Fruit fly (Drosophila melanogaster) whole organism, embryonic: ENCODE data around the gene CG9961.
A peak's percentile ranks its signal among the peaks of the same experiment; 100 is the strongest.

Source experiments
- Ada2b ChIP-seq: fragments of 200-800 bp; sonication (Bioruptor generic); IDR thresholded peaks from 2 replicates; pipeline ENCODE4 v1.3.6; 2022; ENCODE audit warnings: missing biosample characterization, missing genetic modification characterization
- Aef1 ChIP-seq: fragments of 200-800 bp; sonication (Bioruptor generic); IDR thresholded peaks from 3 replicates; pipeline ENCODE4 v1.3.6; 2022; ENCODE audit warnings: missing biosample characterization, missing genetic modification characterization
- Asciz ChIP-seq: fragments of 200-800 bp; sonication (Bioruptor generic); optimal IDR thresholded peaks from 2 replicates; lab custom pipeline; 2017; ENCODE audit warnings: missing biosample characterization, mild to moderate bottlenecking, missing genetic modification characterization, missing genetic modification reagents
- CG10267 ChIP-seq: fragments of 200-800 bp; sonication (Bioruptor generic); optimal IDR thresholded peaks from 2 replicates; lab custom pipeline; 2018; ENCODE audit warnings: missing biosample characterization, mild to moderate bottlenecking, missing genetic modification characterization, moderate library complexity
- CG10462 ChIP-seq: fragments of 200-800 bp; sonication (Bioruptor generic); optimal IDR thresholded peaks from 2 replicates; lab custom pipeline; 2016; ENCODE audit warnings: missing biosample characterization, missing genetic modification characterization
- CG12071 ChIP-seq: fragments of 200-800 bp; sonication (Bioruptor generic); optimal IDR thresholded peaks from 3 replicates; lab custom pipeline; 2018; ENCODE audit warnings: missing biosample characterization, mild to moderate bottlenecking, missing genetic modification characterization
- CG1233 ChIP-seq: fragments of 200-800 bp; sonication (Bioruptor generic); optimal IDR thresholded peaks from 4 replicates; lab custom pipeline; 2018; ENCODE audit warnings: missing biosample characterization, mild to moderate bottlenecking, missing genetic modification characterization
- CG12744 ChIP-seq: fragments of 200-800 bp; sonication (Bioruptor generic); optimal IDR thresholded peaks from 2 replicates; lab custom pipeline; 2016; ENCODE audit warnings: missing biosample characterization, missing genetic modification characterization
- CG13287 ChIP-seq: fragments of 200-800 bp; sonication (Bioruptor generic); IDR thresholded peaks from 2 replicates; pipeline ENCODE4 v1.3.6; 2022; ENCODE audit warnings: missing biosample characterization, missing genetic modification characterization; ENCODE audit not compliant: partially characterized antibody
- CG13775 ChIP-seq: fragments of 200-800 bp; sonication (Bioruptor generic); optimal IDR thresholded peaks from 3 replicates; lab custom pipeline; 2017; ENCODE audit warnings: missing biosample characterization, mild to moderate bottlenecking, missing genetic modification characterization
- CG17359 ChIP-seq: fragments of 200-800 bp; sonication (Bioruptor generic); optimal IDR thresholded peaks from 3 replicates; lab custom pipeline; 2018; ENCODE audit warnings: missing biosample characterization, mild to moderate bottlenecking, missing genetic modification characterization, moderate library complexity
- CG17612 ChIP-seq: fragments of 200-800 bp; sonication (Bioruptor generic); IDR thresholded peaks from 2 replicates; pipeline ENCODE4 v1.3.6; 2022; ENCODE audit warnings: missing biosample characterization, missing genetic modification characterization
- CG17912 ChIP-seq: fragments of 200-800 bp; sonication (Bioruptor generic); optimal IDR thresholded peaks from 2 replicates; lab custom pipeline; 2018; ENCODE audit warnings: missing biosample characterization, mild to moderate bottlenecking, missing genetic modification characterization
- CG4404 ChIP-seq: fragments of 200-800 bp; sonication (Bioruptor generic); IDR thresholded peaks from 2 replicates; pipeline ENCODE4 v1.3.6; 2022; ENCODE audit warnings: missing biosample characterization, missing genetic modification characterization
- CG4854 ChIP-seq: fragments of 200-800 bp; sonication (Bioruptor generic); optimal IDR thresholded peaks from 2 replicates; lab custom pipeline; 2016; ENCODE audit warnings: missing biosample characterization, missing genetic modification characterization, inconsistent platforms
- CG6791 ChIP-seq: fragments of 200-800 bp; sonication (Bioruptor generic); IDR thresholded peaks from 3 replicates; pipeline ENCODE4 v1.3.6; 2022; ENCODE audit warnings: missing biosample characterization, missing genetic modification characterization; ENCODE audit not compliant: partially characterized antibody
- CG7271 ChIP-seq: fragments of 200-800 bp; sonication (Bioruptor generic); optimal IDR thresholded peaks from 2 replicates; lab custom pipeline; 2018; ENCODE audit warnings: missing biosample characterization, mild to moderate bottlenecking, missing genetic modification characterization, moderate library complexity
- CG7357 ChIP-seq: fragments of 200-800 bp; sonication (Bioruptor generic); IDR thresholded peaks from 3 replicates; pipeline ENCODE4 v1.3.6; 2022; ENCODE audit warnings: missing biosample characterization, missing genetic modification characterization
- CG8765 ChIP-seq: fragments of 200-800 bp; sonication (Bioruptor generic); IDR thresholded peaks from 2 replicates; pipeline ENCODE4 v1.3.6; 2022; ENCODE audit warnings: missing biosample characterization, missing genetic modification characterization
- CTCF ChIP-seq: fragments of 200-800 bp; sonication (Bioruptor generic); optimal IDR thresholded peaks from 2 replicates; lab custom pipeline; 2017; ENCODE audit warnings: missing biosample characterization, mild to moderate bottlenecking, missing genetic modification characterization, moderate library complexity
- Camta ChIP-seq: fragments of 200-800 bp; sonication (Bioruptor generic); optimal IDR thresholded peaks from 2 replicates; lab custom pipeline; 2016; ENCODE audit warnings: missing biosample characterization, missing genetic modification characterization
- Dbx ChIP-seq: fragments of 200-800 bp; sonication (Bioruptor generic); IDR thresholded peaks from 3 replicates; pipeline ENCODE4 v1.3.6; 2022; ENCODE audit warnings: missing biosample characterization, missing genetic modification characterization
- Dek ChIP-seq: fragments of 200-800 bp; sonication (Bioruptor generic); optimal IDR thresholded peaks from 3 replicates; lab custom pipeline; 2019; ENCODE audit warnings: missing biosample characterization, mild to moderate bottlenecking, missing genetic modification characterization, moderate library complexity
- Dip3 ChIP-seq: fragments of 200-800 bp; sonication (Bioruptor generic); optimal IDR thresholded peaks from 3 replicates; lab custom pipeline; 2016; ENCODE audit warnings: missing biosample characterization, missing genetic modification characterization
- Doc2 ChIP-seq: fragments of 200-800 bp; sonication (Bioruptor generic); IDR thresholded peaks from 2 replicates; pipeline ENCODE4 v1.3.6; 2022; ENCODE audit warnings: missing biosample characterization, missing genetic modification characterization
- Eip74EF ChIP-seq, 2 experiments: fragments of 200-800 bp in 1 of 2; fragments of >200 bp in 1 of 2; sonication (Bioruptor generic) in 1 of 2; optimal IDR thresholded peaks; 2 replicates each; lab custom pipeline; 2017 to 2019; ENCODE audit warnings: missing biosample characterization in 2 of 2, missing genetic modification characterization in 2 of 2, mild to moderate bottlenecking in 1 of 2, moderate library complexity in 1 of 2
- H15 ChIP-seq: fragments of 200-800 bp; sonication (Bioruptor generic); IDR thresholded peaks from 3 replicates; pipeline ENCODE4 v1.3.6; 2022; ENCODE audit warnings: missing biosample characterization, missing genetic modification characterization
- Hand ChIP-seq: fragments of 200-800 bp; sonication (Bioruptor generic); optimal IDR thresholded peaks from 2 replicates; lab custom pipeline; 2017; ENCODE audit warnings: mild to moderate bottlenecking, missing biosample characterization, missing genetic modification reagents, missing genetic modification characterization
- Max ChIP-seq: fragments of 200-800 bp; sonication (Bioruptor generic); optimal IDR thresholded peaks from 2 replicates; lab custom pipeline; 2016; ENCODE audit warnings: missing biosample characterization, mild to moderate bottlenecking, missing genetic modification characterization
- Six4 ChIP-seq: fragments of 200-800 bp; sonication (Bioruptor generic); optimal IDR thresholded peaks from 2 replicates; lab custom pipeline; 2016; ENCODE audit warnings: missing biosample characterization, missing genetic modification characterization
- Sox100B ChIP-seq: fragments of 200-800 bp; sonication (Bioruptor generic); optimal IDR thresholded peaks from 3 replicates; lab custom pipeline; 2018; ENCODE audit warnings: missing biosample characterization, mild to moderate bottlenecking, missing genetic modification characterization
- Xbp1 ChIP-seq: fragments of 200-800 bp; sonication (Bioruptor generic); optimal IDR thresholded peaks from 3 replicates; lab custom pipeline; 2016; ENCODE audit warnings: missing biosample characterization, mild to moderate bottlenecking, missing genetic modification characterization
- al ChIP-seq: fragments of 200-800 bp; sonication (Bioruptor generic); IDR thresholded peaks from 2 replicates; pipeline ENCODE4 v1.3.6; 2022; ENCODE audit warnings: missing biosample characterization, missing genetic modification characterization
- ap ChIP-seq: fragments of 200-800 bp; sonication (Bioruptor generic); IDR thresholded peaks from 2 replicates; pipeline ENCODE4 v1.3.6; 2022; ENCODE audit warnings: missing biosample characterization, missing genetic modification characterization
- ash1 ChIP-seq: fragments of 200-800 bp; sonication (Bioruptor generic); optimal IDR thresholded peaks from 2 replicates; lab custom pipeline; 2018; ENCODE audit warnings: missing biosample characterization, mild to moderate bottlenecking, missing genetic modification characterization
- bowl ChIP-seq: fragments of 200-800 bp; sonication (Bioruptor generic); IDR thresholded peaks from 2 replicates; pipeline ENCODE4 v1.3.6; 2022; ENCODE audit warnings: missing biosample characterization, missing genetic modification characterization
- btn ChIP-seq: fragments of 200-800 bp; sonication (Bioruptor generic); optimal IDR thresholded peaks from 2 replicates; lab custom pipeline; 2016; ENCODE audit warnings: missing biosample characterization, missing genetic modification characterization
- cas ChIP-seq: fragments of 200-800 bp; sonication (Bioruptor generic); IDR thresholded peaks from 2 replicates; pipeline ENCODE4 v1.3.6; 2022; ENCODE audit warnings: missing biosample characterization, missing genetic modification characterization
- chn ChIP-seq: fragments of 200-800 bp; sonication (Bioruptor generic); optimal IDR thresholded peaks from 2 replicates; lab custom pipeline; 2016; ENCODE audit warnings: missing biosample characterization, missing genetic modification characterization
- crc ChIP-seq: fragments of 200-800 bp; sonication (Bioruptor generic); optimal IDR thresholded peaks from 2 replicates; lab custom pipeline; 2016; ENCODE audit warnings: missing biosample characterization, missing genetic modification characterization
- dysf ChIP-seq: fragments of 200-800 bp; sonication (Bioruptor generic); IDR thresholded peaks from 3 replicates; pipeline ENCODE4 v1.3.6; 2022; ENCODE audit warnings: missing biosample characterization, missing genetic modification characterization
- en ChIP-seq: fragments of 200-800 bp; sonication (Bioruptor generic); optimal IDR thresholded peaks from 2 replicates; lab custom pipeline; 2016; ENCODE audit warnings: missing biosample characterization, missing genetic modification characterization
- hbn ChIP-seq: fragments of 200-800 bp; sonication (Bioruptor generic); IDR thresholded peaks from 2 replicates; pipeline ENCODE4 v1.3.6; 2022; ENCODE audit warnings: missing biosample characterization, missing genetic modification characterization; ENCODE audit not compliant: partially characterized antibody
- klu ChIP-seq: fragments of 200-800 bp; sonication (Bioruptor generic); IDR thresholded peaks from 2 replicates; pipeline ENCODE4 v1.3.6; 2022; ENCODE audit warnings: missing biosample characterization, missing genetic modification characterization
- kni ChIP-seq: fragments of 200-800 bp; sonication (Bioruptor generic); optimal IDR thresholded peaks from 3 replicates; lab custom pipeline; 2017; ENCODE audit warnings: mild to moderate bottlenecking, missing biosample characterization, missing genetic modification reagents, missing genetic modification characterization
- mirr ChIP-seq: fragments of 200-800 bp; sonication (Bioruptor generic); optimal IDR thresholded peaks from 3 replicates; lab custom pipeline; 2018; ENCODE audit warnings: missing biosample characterization, mild to moderate bottlenecking, missing genetic modification characterization
- pfk ChIP-seq: fragments of 200-800 bp; sonication (Bioruptor generic); optimal IDR thresholded peaks from 2 replicates; lab custom pipeline; 2018; ENCODE audit warnings: missing biosample characterization, mild to moderate bottlenecking, missing genetic modification characterization, moderate library complexity
- schlank ChIP-seq: fragments of 200-800 bp; sonication (Bioruptor generic); optimal IDR thresholded peaks from 2 replicates; lab custom pipeline; 2018; ENCODE audit warnings: missing biosample characterization, mild to moderate bottlenecking, missing genetic modification characterization
- sens-2 ChIP-seq: fragments of 200-800 bp; sonication (Bioruptor generic); IDR thresholded peaks from 2 replicates; pipeline ENCODE4 v1.3.6; 2022; ENCODE audit warnings: missing biosample characterization, missing genetic modification characterization
- sim ChIP-seq: fragments of 200-800 bp; sonication (Bioruptor generic); IDR thresholded peaks from 2 replicates; pipeline ENCODE4 v1.3.6; 2022; ENCODE audit warnings: missing biosample characterization, missing genetic modification characterization
- tgo ChIP-seq: fragments of 200-800 bp; sonication (Bioruptor generic); IDR thresholded peaks from 3 replicates; pipeline ENCODE4 v1.3.6; 2022; ENCODE audit warnings: missing biosample characterization, missing genetic modification characterization

CG9961 gene

dm6 chr2L:2750337-2751084 is 5.8 kb upstream of the CG9961 start (continued):
- TF ChIP-seq CG10267 (tag; lab: Kevin White, UChicago) (peak; percentile 79), Dip3 (GFP tag; lab: Kevin White, UChicago) (peak; percentile 81), Six4 (GFP tag; lab: Kevin White, UChicago) (peak; percentile 72), Hand (GFP tag; lab: Kevin White, UChicago) (peak; percentile 68), CTCF (no peak), sim (GFP tag; lab: Robert Waterston, UW) (no peak), mirr (GFP tag; lab: Kevin White, UChicago) (peak; percentile 87), Asciz (peak; percentile 67), klu (no peak), al (GFP tag; lab: Robert Waterston, UW) (no peak), CG6791 (GFP tag; lab: Robert Waterston, UW) (no peak), CG17359 (peak; percentile 84), Camta (GFP tag; lab: Kevin White, UChicago) (peak; percentile 69), CG4854 (peak; percentile 58), CG8765 (GFP tag; lab: Robert Waterston, UW) (no peak), CG12744 (GFP tag; lab: Kevin White, UChicago) (peak; percentile 65), Doc2 (GFP tag; lab: Robert Waterston, UW) (no peak), CG7357 (GFP tag; lab: Robert Waterston, UW) (peak; percentile 74), dysf (GFP tag; lab: Robert Waterston, UW) (no peak), kni (GFP tag; lab: Kevin White, UChicago) (peak; percentile 66), btn (GFP tag; lab: Kevin White, UChicago) (peak; percentile 80), Eip74EF (GFP tag; optimal IDR thresholded peaks at IDR 0.05; lab: Kevin White, UChicago) (peak in 1 of 2 experiments; percentile 83), crc (GFP tag; lab: Kevin White, UChicago) (peak; percentile 83), Aef1 (GFP tag; lab: Robert Waterston, UW) (no peak), schlank (tag; lab: Kevin White, UChicago) (peak; percentile 77), Ada2b (GFP tag; lab: Robert Waterston, UW) (no peak), Max (GFP tag; lab: Kevin White, UChicago) (peak; percentile 50), Sox100B (GFP tag; lab: Kevin White, UChicago) (peak; percentile 81), CG17612 (GFP tag; lab: Robert Waterston, UW) (no peak), H15 (GFP tag; lab: Robert Waterston, UW) (no peak), ap (GFP tag; lab: Robert Waterston, UW) (no peak), CG13775 (GFP tag; lab: Kevin White, UChicago) (peak; percentile 45), ash1 (GFP tag; lab: Kevin White, UChicago) (peak; percentile 62), CG10462 (GFP tag; lab: Kevin White, UChicago) (peak; percentile 48), pfk (GFP tag; lab: Kevin White, UChicago) (peak; percentile 9), hbn (GFP tag; lab: Robert Waterston, UW) (no peak), Xbp1 (GFP tag; lab: Kevin White, UChicago) (peak; percentile 74), Dek (tag; lab: Kevin White, UChicago) (peak; percentile 88), CG17912 (GFP tag; lab: Kevin White, UChicago) (no peak), CG12071 (peak; percentile 83), bowl (GFP tag; lab: Robert Waterston, UW) (no peak), CG13287 (GFP tag; lab: Robert Waterston, UW) (no peak), tgo (GFP tag; lab: Robert Waterston, UW) (no peak), CG1233 (GFP tag; lab: Kevin White, UChicago) (peak; percentile 81), en (GFP tag; lab: Kevin White, UChicago) (peak; percentile 50), cas (GFP tag; lab: Robert Waterston, UW) (no peak), Dbx (GFP tag; lab: Robert Waterston, UW) (no peak), CG4404 (GFP tag; lab: Robert Waterston, UW) (no peak), chn (GFP tag; lab: Kevin White, UChicago) (peak; percentile 69), sens-2 (no peak), CG7271 (no peak)
